Fruit fly (Drosophila melanogaster): ENCODE results near the gene CG15263.

dm6 chr2L:15273521-15274123, 11.2 kb upstream of the CG15263 start:
- TF ChIP-seq Crg-1 (GFP tag; optimal IDR thresholded peaks at IDR 0.05) (no peak), CG5204 (GFP tag; optimal IDR thresholded peaks at IDR 0.05) (no peak), CG1620 (GFP tag; optimal IDR thresholded peaks at IDR 0.05) (no peak), CG14711 (tag; optimal IDR thresholded peaks at IDR 0.05) (no peak), kay (GFP tag; ENCODE audit: borderline replicate concordance) (no peak)
